Fruit fly (Drosophila melanogaster) whole organism, embryonic: ENCODE measurements around the gene Theg.

Experiments
- Awh ChIP-seq: fragments of 200-800 bp; sonication (Bioruptor generic); IDR thresholded peaks from 2 replicates; pipeline ENCODE4, ENCODE4 v1.3.6; 2022; ENCODE audit warnings: missing biosample characterization, missing genetic modification characterization
- Bteb2 ChIP-seq: fragments of 200-800 bp; sonication (Bioruptor generic); optimal IDR thresholded peaks from 2 replicates; lab custom pipeline; 2016; ENCODE audit warnings: missing biosample characterization, missing genetic modification characterization
- CG12769 ChIP-seq: fragments of 200-800 bp; sonication (Bioruptor generic); optimal IDR thresholded peaks from 2 replicates; lab custom pipeline; 2019; ENCODE audit warnings: missing biosample characterization, mild to moderate bottlenecking, missing genetic modification characterization, moderate library complexity
- CG15696 ChIP-seq: fragments of 200-800 bp; sonication (Bioruptor generic); optimal IDR thresholded peaks from 2 replicates; lab custom pipeline; 2019; ENCODE audit warnings: missing biosample characterization, mild to moderate bottlenecking, missing genetic modification characterization, moderate library complexity
- CG17328 ChIP-seq: fragments of 200-800 bp; sonication (Bioruptor generic); IDR thresholded peaks from 2 replicates; pipeline ENCODE4 v1.3.6; 2022; ENCODE audit warnings: missing biosample characterization, missing genetic modification characterization
- CG1792 ChIP-seq: fragments of 200-800 bp; sonication (Bioruptor generic); optimal IDR thresholded peaks from 2 replicates; lab custom pipeline; 2016; ENCODE audit warnings: missing biosample characterization, missing genetic modification characterization
- CG18619 ChIP-seq: fragments of 200-800 bp; sonication (Bioruptor generic); optimal IDR thresholded peaks from 3 replicates; lab custom pipeline; 2017; ENCODE audit warnings: missing biosample characterization, mild to moderate bottlenecking, missing genetic modification characterization
- CG2199 ChIP-seq: fragments of 200-800 bp; sonication (Bioruptor generic); IDR thresholded peaks from 3 replicates; pipeline ENCODE4 v1.3.6; 2022; ENCODE audit warnings: missing biosample characterization, missing genetic modification characterization
- CG32767 ChIP-seq: fragments of 200-800 bp; sonication (Bioruptor generic); IDR thresholded peaks from 2 replicates; pipeline ENCODE4 v1.3.6; 2022; ENCODE audit warnings: missing biosample characterization, missing genetic modification characterization
- CG6175 ChIP-seq: fragments of 200-800 bp; sonication (Bioruptor generic); IDR thresholded peaks from 3 replicates; pipeline ENCODE4 v1.3.6; 2022; ENCODE audit warnings: missing biosample characterization, missing genetic modification characterization
- CG6689 ChIP-seq: fragments of 200-800 bp; sonication (Bioruptor generic); IDR thresholded peaks from 2 replicates; pipeline ENCODE4 v1.3.6; 2022; ENCODE audit warnings: missing biosample characterization, missing genetic modification characterization
- CG6791 ChIP-seq: fragments of 200-800 bp; sonication (Bioruptor generic); IDR thresholded peaks from 3 replicates; pipeline ENCODE4 v1.3.6; 2022; ENCODE audit warnings: missing biosample characterization, missing genetic modification characterization; ENCODE audit not compliant: partially characterized antibody
- CG7372 ChIP-seq: fragments of 200-800 bp; sonication (Bioruptor generic); IDR thresholded peaks from 2 replicates; pipeline ENCODE4 v1.3.6; 2022; ENCODE audit warnings: missing biosample characterization, missing genetic modification characterization
- CG8290 ChIP-seq, 3 experiments: fragments of 200-800 bp; sonication (Bioruptor generic); optimal IDR thresholded peaks; 2 replicates each; lab custom pipeline; 2016 to 2019; ENCODE audit warnings: missing biosample characterization in 3 of 3, missing genetic modification characterization in 3 of 3, mild to moderate bottlenecking in 2 of 3, moderate library complexity in 1 of 3
- CG9797 ChIP-seq: fragments of 200-800 bp; sonication (Bioruptor generic); optimal IDR thresholded peaks from 3 replicates; lab custom pipeline; 2018; ENCODE audit warnings: missing biosample characterization, mild to moderate bottlenecking, missing genetic modification characterization
- Dbx ChIP-seq: fragments of 200-800 bp; sonication (Bioruptor generic); IDR thresholded peaks from 3 replicates; pipeline ENCODE4 v1.3.6; 2022; ENCODE audit warnings: missing biosample characterization, missing genetic modification characterization
- Deaf1 ChIP-seq: fragments of 200-800 bp; optimal IDR thresholded peaks from 3 replicates; lab custom pipeline; 2019; ENCODE audit warnings: missing biosample characterization, mild to moderate bottlenecking, missing genetic modification characterization, moderate library complexity
- Dek ChIP-seq: fragments of 200-800 bp; sonication (Bioruptor generic); optimal IDR thresholded peaks from 3 replicates; lab custom pipeline; 2019; ENCODE audit warnings: missing biosample characterization, mild to moderate bottlenecking, missing genetic modification characterization, moderate library complexity
- Dip2 ChIP-seq: fragments of 200-800 bp; sonication (Bioruptor generic); IDR thresholded peaks from 2 replicates; pipeline ENCODE4 v1.3.6; 2022; ENCODE audit warnings: missing biosample characterization, missing genetic modification characterization
- Ets65A ChIP-seq: fragments of 200-800 bp; sonication (Bioruptor generic); peaks from one replicate; lab custom pipeline; 2016; ENCODE audit warnings: missing biosample characterization, missing genetic modification characterization
- Hand ChIP-seq: fragments of 200-800 bp; sonication (Bioruptor generic); optimal IDR thresholded peaks from 2 replicates; lab custom pipeline; 2017; ENCODE audit warnings: mild to moderate bottlenecking, missing biosample characterization, missing genetic modification reagents, missing genetic modification characterization
- HmgZ ChIP-seq: fragments of 200-800 bp; sonication (Bioruptor generic); optimal IDR thresholded peaks from 2 replicates; lab custom pipeline; 2018; ENCODE audit warnings: missing biosample characterization, mild to moderate bottlenecking, missing genetic modification characterization
- Med ChIP-seq: fragments of 200-800 bp; sonication (Bioruptor generic); peaks from one replicate; lab custom pipeline; 2016; ENCODE audit warnings: missing biosample characterization, missing genetic modification characterization, mild to moderate bottlenecking, inconsistent platforms, moderate library complexity
- Six4 ChIP-seq: fragments of 200-800 bp; sonication (Bioruptor generic); optimal IDR thresholded peaks from 2 replicates; lab custom pipeline; 2016; ENCODE audit warnings: missing biosample characterization, missing genetic modification characterization
- ato ChIP-seq: fragments of 200-800 bp; sonication (Bioruptor generic); IDR thresholded peaks from 2 replicates; pipeline ENCODE4 v1.3.6; 2022; ENCODE audit warnings: missing biosample characterization, missing genetic modification characterization; ENCODE audit not compliant: partially characterized antibody
- chinmo ChIP-seq: fragments of 200-800 bp; sonication (Bioruptor generic); IDR thresholded peaks from 4 replicates; pipeline ENCODE4 v1.3.6; 2022; ENCODE audit warnings: missing biosample characterization, missing genetic modification characterization; ENCODE audit not compliant: partially characterized antibody
- chm ChIP-seq: fragments of 200-800 bp; sonication (Bioruptor generic); IDR thresholded peaks from 2 replicates; pipeline ENCODE4 v1.3.6; 2022; ENCODE audit warnings: missing biosample characterization, missing genetic modification characterization
- dmrt11E ChIP-seq: fragments of 200-800 bp; sonication (Bioruptor generic); optimal IDR thresholded peaks from 3 replicates; lab custom pipeline; 2018; ENCODE audit warnings: missing biosample characterization, mild to moderate bottlenecking, missing genetic modification characterization, moderate library complexity
- gsb-n ChIP-seq: fragments of 200-800 bp; sonication (Bioruptor generic); optimal IDR thresholded peaks from 3 replicates; lab custom pipeline; 2018; ENCODE audit warnings: missing biosample characterization, mild to moderate bottlenecking, missing genetic modification characterization
- insv ChIP-seq, 2 experiments: fragments of 200-800 bp; sonication (Bioruptor generic); optimal IDR thresholded peaks; 3 replicates each; lab custom pipeline; 2016 to 2018; ENCODE audit warnings: missing biosample characterization in 2 of 2, missing genetic modification characterization in 2 of 2
- mam ChIP-seq: fragments of 200-800 bp; sonication (Bioruptor generic); optimal IDR thresholded peaks from 3 replicates; lab custom pipeline; 2016; ENCODE audit warnings: missing biosample characterization, missing genetic modification characterization
- onecut ChIP-seq: fragments of 200-800 bp; sonication (Bioruptor generic); IDR thresholded peaks from 2 replicates; pipeline ENCODE4 v1.3.6; 2022; ENCODE audit warnings: missing biosample characterization, missing genetic modification characterization
- pb ChIP-seq: fragments of 200-800 bp; sonication (Bioruptor generic); optimal IDR thresholded peaks from 3 replicates; lab custom pipeline; 2016; ENCODE audit warnings: missing biosample characterization, missing genetic modification characterization
- prd ChIP-seq, 3 experiments: fragments of >200 bp in 2 of 3; fragments of 200-800 bp in 1 of 3; sonication (Bioruptor generic) in 1 of 3; optimal IDR thresholded peaks in 2 of 3; IDR thresholded peaks in 1 of 3; 2 replicates in 2 of 3; 3 replicates in 1 of 3; pipeline versions ENCODE4 v1.3.6 to Lab custom; 2017 to 2022; ENCODE audit warnings: missing biosample characterization in 1 of 3, missing genetic modification characterization in 1 of 3
- sd ChIP-seq: fragments of 200-800 bp; sonication (Bioruptor generic); optimal IDR thresholded peaks from 3 replicates; lab custom pipeline; 2018; ENCODE audit warnings: missing biosample characterization, mild to moderate bottlenecking, missing genetic modification characterization, moderate library complexity
- ssp ChIP-seq: fragments of 200-800 bp; sonication (Bioruptor generic); IDR thresholded peaks from 2 replicates; pipeline ENCODE4 v1.3.6; 2022; ENCODE audit warnings: missing biosample characterization, missing genetic modification characterization
- twi ChIP-seq: fragments of 200-800 bp; optimal IDR thresholded peaks from 2 replicates; lab custom pipeline; 2019; ENCODE audit warnings: missing biosample characterization, mild to moderate bottlenecking, missing genetic modification characterization, moderate library complexity
- vvl ChIP-seq: fragments of 200-800 bp; sonication (Bioruptor generic); IDR thresholded peaks from 2 replicates; pipeline ENCODE4 v1.3.6; 2022; ENCODE audit warnings: missing biosample characterization, missing genetic modification characterization
- yki ChIP-seq: fragments of >200 bp; optimal IDR thresholded peaks from 3 replicates; lab custom pipeline; 2018

The Theg gene

dm6 chr3R:22046723-22047122, 32.2 kb downstream of the Theg start (continued):
- TF ChIP-seq CG2199 (GFP tag; lab: Robert Waterston, UW), result peak; percentile 59; the same call in 1 of the 3 replicates
- no peak for TF ChIP-seq CG9797 (GFP tag; lab: Kevin White, UChicago)
- no peak for TF ChIP-seq Dbx (GFP tag; lab: Robert Waterston, UW)
- TF ChIP-seq Six4, result no peak
- 0 out of 2 replicates have a peak, but pooled peaks have one; percentile 6 for TF ChIP-seq CG6689 (GFP tag; lab: Robert Waterston, UW)
- TF ChIP-seq CG6791 (GFP tag; lab: Robert Waterston, UW), result no peak
- no peak for TF ChIP-seq dmrt11E (tag; lab: Kevin White, UChicago)
- TF ChIP-seq HmgZ (tag; lab: Kevin White, UChicago), result no peak
- TF ChIP-seq onecut (GFP tag; lab: Robert Waterston, UW), result no peak
- peak; percentile 63 for TF ChIP-seq chm (GFP tag; lab: Robert Waterston, UW)
- TF ChIP-seq vvl (GFP tag; lab: Robert Waterston, UW), result no peak
- TF ChIP-seq prd (optimal IDR thresholded peaks at IDR 0.05; lab: Kevin White, UChicago), result no peak
- TF ChIP-seq prd (GFP tag; IDR thresholded peaks at IDR 0.05; lab: Robert Waterston, UW), result no peak
- TF ChIP-seq yki (lab: Kevin White, UChicago), result no peak
- TF ChIP-seq CG7372 (GFP tag; lab: Robert Waterston, UW), result no peak
- TF ChIP-seq Med (GFP tag; lab: Kevin White, UChicago), result peak; percentile 78
- no peak for TF ChIP-seq Bteb2 (GFP tag; lab: Kevin White, UChicago)
- no peak for TF ChIP-seq CG1792 (GFP tag; lab: Kevin White, UChicago)
- TF ChIP-seq CG8290 (GFP tag; optimal IDR thresholded peaks at IDR 0.05; lab: Kevin White, UChicago), result no peak
- peak in 1 of 2 experiments; percentile 34 for TF ChIP-seq CG8290 (tag; optimal IDR thresholded peaks at IDR 0.05; lab: Kevin White, UChicago)
- TF ChIP-seq gsb-n (tag; lab: Kevin White, UChicago), result no peak
- peak; percentile 20 for TF ChIP-seq Deaf1 (tag; lab: Kevin White, UChicago)
- TF ChIP-seq CG17328, result no peak
- peak; percentile 39 for TF ChIP-seq CG12769 (tag; lab: Kevin White, UChicago)
- no peak for TF ChIP-seq Dek
- TF ChIP-seq Hand (GFP tag; lab: Kevin White, UChicago), result no peak
- TF ChIP-seq ssp (GFP tag; lab: Robert Waterston, UW), result no peak
- TF ChIP-seq mam, result no peak
- no peak for TF ChIP-seq Awh (GFP tag; lab: Robert Waterston, UW)
- no peak for TF ChIP-seq CG15696 (tag; lab: Kevin White, UChicago)
- TF ChIP-seq insv (GFP tag; optimal IDR thresholded peaks at IDR 0.05; lab: Kevin White, UChicago), result no peak
- TF ChIP-seq pb (GFP tag; lab: Kevin White, UChicago), result no peak
- TF ChIP-seq sd, result peak; percentile 62
- no peak for TF ChIP-seq CG18619 (GFP tag; lab: Kevin White, UChicago)
- peak; percentile 27; the same call in 1 of the 3 replicates for TF ChIP-seq CG6175 (GFP tag; lab: Robert Waterston, UW)
- peak; percentile 85; the same call in 2 of the 4 replicates for TF ChIP-seq chinmo (GFP tag; lab: Robert Waterston, UW)
- 0 out of 2 replicates have a peak, but pooled peaks have one; percentile 40 for TF ChIP-seq ato

dm6 chr3R:22047412-22047811, 32.9 kb downstream of the Theg start:
- TF ChIP-seq sd, result peak; percentile 65
- TF ChIP-seq twi, result peak; percentile 39
- peak; percentile 55 for TF ChIP-seq CG32767 (GFP tag; lab: Robert Waterston, UW)
- TF ChIP-seq Dip2 (GFP tag; lab: Robert Waterston, UW), result no peak
- peak; percentile 24 for TF ChIP-seq Ets65A
